Fruit fly (Drosophila melanogaster) whole organism, embryonic: ENCODE measurements around the gene Acf.

Experiments used
- Antp ChIP-seq: fragments of 200-800 bp; sonication (Bioruptor generic); optimal IDR thresholded peaks from 3 replicates; lab custom pipeline; 2016; ENCODE audit warnings: missing biosample characterization, missing genetic modification characterization
- B-H2 ChIP-seq: fragments of 200-800 bp; sonication (Bioruptor generic); optimal IDR thresholded peaks from 2 replicates; lab custom pipeline; 2018; ENCODE audit warnings: missing biosample characterization, mild to moderate bottlenecking, missing genetic modification characterization
- BEAF-32 ChIP-seq: fragments of 200-800 bp; sonication (Bioruptor generic); optimal IDR thresholded peaks from 3 replicates; lab custom pipeline; 2017; ENCODE audit warnings: missing biosample characterization, missing genetic modification characterization, mild to moderate bottlenecking, moderate library complexity, missing genetic modification reagents
- CG10366 ChIP-seq: fragments of 200-800 bp; sonication (Bioruptor generic); IDR thresholded peaks from 2 replicates; pipeline ENCODE4 v1.3.6; 2022; ENCODE audit warnings: missing biosample characterization, missing genetic modification characterization
- CG12659 ChIP-seq: fragments of 200-800 bp; sonication (Bioruptor generic); optimal IDR thresholded peaks from 3 replicates; lab custom pipeline; 2017; ENCODE audit warnings: mild to moderate bottlenecking, missing biosample characterization, missing genetic modification reagents, missing genetic modification characterization
- CG16813 ChIP-seq: fragments of 200-800 bp; sonication (Bioruptor generic); IDR thresholded peaks from 3 replicates; pipeline ENCODE4 v1.3.6; 2022; ENCODE audit warnings: missing biosample characterization, missing genetic modification characterization; ENCODE audit not compliant: partially characterized antibody
- CG17802 ChIP-seq: fragments of 200-800 bp; sonication (Bioruptor generic); optimal IDR thresholded peaks from 2 replicates; lab custom pipeline; 2018; ENCODE audit warnings: missing biosample characterization, mild to moderate bottlenecking, missing genetic modification characterization, moderate library complexity
- CG18619 ChIP-seq: fragments of 200-800 bp; sonication (Bioruptor generic); optimal IDR thresholded peaks from 3 replicates; lab custom pipeline; 2017; ENCODE audit warnings: missing biosample characterization, mild to moderate bottlenecking, missing genetic modification characterization
- CG2678 ChIP-seq: fragments of 200-800 bp; sonication (Bioruptor generic); optimal IDR thresholded peaks from 3 replicates; lab custom pipeline; 2019; ENCODE audit warnings: missing biosample characterization, mild to moderate bottlenecking, missing genetic modification characterization, moderate library complexity
- CG30403 ChIP-seq: fragments of 200-800 bp; sonication (Bioruptor generic); optimal IDR thresholded peaks from 3 replicates; lab custom pipeline; 2016; ENCODE audit warnings: missing biosample characterization, missing genetic modification characterization
- CG34422 ChIP-seq: fragments of 200-800 bp; sonication (Bioruptor generic); IDR thresholded peaks from 3 replicates; pipeline ENCODE4 v1.3.6; 2022; ENCODE audit warnings: missing biosample characterization, missing genetic modification characterization
- CG3847 ChIP-seq: fragments of 200-800 bp; sonication (Bioruptor generic); IDR thresholded peaks from 2 replicates; pipeline ENCODE4 v1.3.6; 2022; ENCODE audit warnings: missing biosample characterization, missing genetic modification characterization
- CG3995 ChIP-seq: fragments of 200-800 bp; sonication (Bioruptor generic); optimal IDR thresholded peaks from 3 replicates; lab custom pipeline; 2016; ENCODE audit warnings: missing biosample characterization, missing genetic modification characterization
- CG43689 ChIP-seq: fragments of 200-800 bp; sonication (Bioruptor generic); IDR thresholded peaks from 2 replicates; pipeline ENCODE4 v1.3.6; 2022; ENCODE audit warnings: missing biosample characterization, missing genetic modification characterization
- CG4707 ChIP-seq: fragments of 200-800 bp; sonication (Bioruptor generic); optimal IDR thresholded peaks from 2 replicates; lab custom pipeline; 2018; ENCODE audit warnings: missing biosample characterization, mild to moderate bottlenecking, missing genetic modification characterization, moderate library complexity
- CG6272 ChIP-seq: fragments of 200-800 bp; sonication (Bioruptor generic); IDR thresholded peaks from 2 replicates; pipeline ENCODE4 v1.3.6; 2022; ENCODE audit warnings: missing biosample characterization, missing genetic modification characterization
- CG7786 ChIP-seq: fragments of 200-800 bp; sonication (Bioruptor generic); optimal IDR thresholded peaks from 2 replicates; lab custom pipeline; 2016; ENCODE audit warnings: missing biosample characterization, missing genetic modification characterization
- CG8924 ChIP-seq: fragments of 200-800 bp; optimal IDR thresholded peaks from 3 replicates; lab custom pipeline; 2019; ENCODE audit warnings: missing biosample characterization, mild to moderate bottlenecking, missing genetic modification characterization, moderate library complexity
- CTCF ChIP-seq: fragments of 200-800 bp; sonication (Bioruptor generic); optimal IDR thresholded peaks from 2 replicates; lab custom pipeline; 2017; ENCODE audit warnings: missing biosample characterization, mild to moderate bottlenecking, missing genetic modification characterization, moderate library complexity
- CoRest ChIP-seq: fragments of 200-800 bp; sonication (Bioruptor generic); optimal IDR thresholded peaks from 3 replicates; lab custom pipeline; 2018; ENCODE audit warnings: missing biosample characterization, mild to moderate bottlenecking, missing genetic modification characterization, moderate library complexity
- Dll ChIP-seq: fragments of 200-800 bp; sonication (Bioruptor generic); IDR thresholded peaks from 4 replicates; pipeline ENCODE4 v1.3.6; 2022; ENCODE audit warnings: missing biosample characterization, missing genetic modification characterization; ENCODE audit not compliant: partially characterized antibody
- E2f2 ChIP-seq: fragments of 200-800 bp; sonication (Bioruptor generic); IDR thresholded peaks from 2 replicates; pipeline ENCODE4 v1.3.6; 2022; ENCODE audit warnings: missing biosample characterization, missing genetic modification characterization
- Fer2 ChIP-seq: fragments of 200-800 bp; sonication (Bioruptor generic); optimal IDR thresholded peaks from 2 replicates; lab custom pipeline; 2018; ENCODE audit warnings: missing biosample characterization, mild to moderate bottlenecking, missing genetic modification characterization, moderate library complexity
- GATAe ChIP-seq: fragments of 200-800 bp; sonication (Bioruptor generic); conservative IDR thresholded peaks from 2 replicates; pipeline ENCODE4 v1.3.6; 2022; ENCODE audit warnings: missing biosample characterization, missing genetic modification characterization
- HLHmδ ChIP-seq: fragments of 200-800 bp; sonication (Bioruptor generic); optimal IDR thresholded peaks from 2 replicates; lab custom pipeline; 2018; ENCODE audit warnings: missing biosample characterization, mild to moderate bottlenecking, missing genetic modification characterization, moderate library complexity
- Hr78 ChIP-seq, 2 experiments: fragments of 200-800 bp in 1 of 2; fragments of >200 bp in 1 of 2; sonication (Bioruptor generic) in 1 of 2; optimal IDR thresholded peaks; 2 replicates each; lab custom pipeline; 2017 to 2019; ENCODE audit warnings: missing biosample characterization in 2 of 2, missing genetic modification characterization in 2 of 2, mild to moderate bottlenecking in 1 of 2, moderate library complexity in 1 of 2
- Max ChIP-seq: fragments of 200-800 bp; sonication (Bioruptor generic); optimal IDR thresholded peaks from 2 replicates; lab custom pipeline; 2016; ENCODE audit warnings: missing biosample characterization, mild to moderate bottlenecking, missing genetic modification characterization
- Nf-YC ChIP-seq: fragments of 200-800 bp; optimal IDR thresholded peaks from 3 replicates; lab custom pipeline; 2019; ENCODE audit warnings: missing biosample characterization, mild to moderate bottlenecking, missing genetic modification characterization, moderate library complexity
- Opbp ChIP-seq: fragments of 200-800 bp; sonication (Bioruptor generic); IDR thresholded peaks from 3 replicates; pipeline ENCODE4 v1.3.6; 2022; ENCODE audit warnings: missing biosample characterization, missing genetic modification characterization; ENCODE audit not compliant: partially characterized antibody
- Optix ChIP-seq: fragments of 200-800 bp; sonication (Bioruptor generic); IDR thresholded peaks from 3 replicates; pipeline ENCODE4 v1.3.6; 2022; ENCODE audit warnings: missing biosample characterization, missing genetic modification characterization
- PHDP ChIP-seq: fragments of 200-800 bp; sonication (Bioruptor generic); optimal IDR thresholded peaks from 3 replicates; lab custom pipeline; 2018; ENCODE audit warnings: missing biosample characterization, mild to moderate bottlenecking, missing genetic modification characterization, moderate library complexity
- Taf1 ChIP-seq: fragments of 200-800 bp; sonication (Bioruptor generic); IDR thresholded peaks from 2 replicates; pipeline ENCODE4 v1.3.6; 2022; ENCODE audit warnings: missing biosample characterization, missing genetic modification characterization
- Xrp1 ChIP-seq: fragments of 200-800 bp; sonication (Bioruptor generic); IDR thresholded peaks from 2 replicates; pipeline ENCODE4 v1.3.6; 2022; ENCODE audit warnings: missing biosample characterization, missing genetic modification characterization
- bbx ChIP-seq: fragments of 200-800 bp; sonication (Bioruptor generic); IDR thresholded peaks from 2 replicates; pipeline ENCODE4 v1.3.6; 2022; ENCODE audit warnings: missing biosample characterization, missing genetic modification characterization; ENCODE audit not compliant: partially characterized antibody
- cg ChIP-seq: fragments of 200-800 bp; sonication (Bioruptor generic); optimal IDR thresholded peaks from 3 replicates; lab custom pipeline; 2019; ENCODE audit warnings: missing biosample characterization, mild to moderate bottlenecking, missing genetic modification characterization, moderate library complexity
- crc ChIP-seq: fragments of 200-800 bp; sonication (Bioruptor generic); optimal IDR thresholded peaks from 2 replicates; lab custom pipeline; 2016; ENCODE audit warnings: missing biosample characterization, missing genetic modification characterization
- disco-r ChIP-seq: fragments of 200-800 bp; sonication (Bioruptor generic); optimal IDR thresholded peaks from 2 replicates; lab custom pipeline; 2016; ENCODE audit warnings: missing biosample characterization, missing genetic modification characterization
- fd64A ChIP-seq: fragments of 200-800 bp; sonication (Bioruptor generic); optimal IDR thresholded peaks from 3 replicates; lab custom pipeline; 2018; ENCODE audit warnings: missing biosample characterization, mild to moderate bottlenecking, missing genetic modification characterization
- ftz-f1 ChIP-seq: fragments of 200-800 bp; sonication (Bioruptor generic); optimal IDR thresholded peaks from 2 replicates; lab custom pipeline; 2016; ENCODE audit warnings: missing biosample characterization, missing genetic modification characterization
- fu2 ChIP-seq: fragments of 200-800 bp; sonication (Bioruptor generic); optimal IDR thresholded peaks from 2 replicates; lab custom pipeline; 2016; ENCODE audit warnings: missing biosample characterization, missing genetic modification characterization
- h ChIP-seq: fragments of >200 bp; optimal IDR thresholded peaks from 2 replicates; lab custom pipeline; 2017
- hbn ChIP-seq: fragments of 200-800 bp; sonication (Bioruptor generic); IDR thresholded peaks from 2 replicates; pipeline ENCODE4 v1.3.6; 2022; ENCODE audit warnings: missing biosample characterization, missing genetic modification characterization; ENCODE audit not compliant: partially characterized antibody
- lab ChIP-seq: fragments of 200-800 bp; sonication (Bioruptor generic); optimal IDR thresholded peaks from 3 replicates; lab custom pipeline; 2017; ENCODE audit warnings: missing biosample characterization, missing genetic modification characterization, mild to moderate bottlenecking, moderate library complexity, missing genetic modification reagents
- maf-S ChIP-seq: fragments of 200-800 bp; sonication (Bioruptor generic); optimal IDR thresholded peaks from 2 replicates; lab custom pipeline; 2016; ENCODE audit warnings: missing biosample characterization, missing genetic modification characterization
- oc ChIP-seq: fragments of 200-800 bp; sonication (Bioruptor generic); optimal IDR thresholded peaks from 2 replicates; lab custom pipeline; 2018; ENCODE audit warnings: missing biosample characterization, mild to moderate bottlenecking, missing genetic modification characterization, moderate library complexity
- onecut ChIP-seq: fragments of 200-800 bp; sonication (Bioruptor generic); IDR thresholded peaks from 2 replicates; pipeline ENCODE4 v1.3.6; 2022; ENCODE audit warnings: missing biosample characterization, missing genetic modification characterization
- sc ChIP-seq, 3 experiments: fragments of >200 bp in 2 of 3; fragments of 200-800 bp in 1 of 3; sonication (Bioruptor generic) in 1 of 3; optimal IDR thresholded peaks; 2 replicates in 2 of 3; 3 replicates in 1 of 3; lab custom pipeline; 2017; ENCODE audit warnings: mild to moderate bottlenecking in 1 of 3, missing biosample characterization in 1 of 3, missing genetic modification characterization in 1 of 3, missing genetic modification reagents in 1 of 3
- z ChIP-seq: fragments of 200-800 bp; sonication (Bioruptor generic); IDR thresholded peaks from 3 replicates; pipeline ENCODE4 v1.3.6; 2022; ENCODE audit warnings: missing biosample characterization, missing genetic modification characterization
- zfh1 ChIP-seq: fragments of 200-800 bp; sonication (Bioruptor generic); IDR thresholded peaks from 3 replicates; pipeline ENCODE4 v1.3.6; 2022; ENCODE audit warnings: missing biosample characterization, missing genetic modification characterization

Gene Acf

dm6 chr3R:31793664-31794417, at the start of gene Acf, which contains the start of gene Mccc1 (continued):
- TF ChIP-seq CTCF (GFP tag; lab: Kevin White, UChicago) (no peak), zfh1 (GFP tag; lab: Robert Waterston, UW) (peak; percentile 33; the same call in 1 of the 3 replicates), onecut (no peak), lab (GFP tag; lab: Kevin White, UChicago) (no peak), CG43689 (GFP tag; lab: Robert Waterston, UW) (no peak), CG18619 (GFP tag; lab: Kevin White, UChicago) (no peak), Dll (peak; percentile 73), CG16813 (GFP tag; lab: Robert Waterston, UW) (peak; percentile 41; the same call in 1 of the 3 replicates), Antp (GFP tag; lab: Kevin White, UChicago) (peak; percentile 37), bbx (GFP tag; lab: Robert Waterston, UW) (peak; percentile 63), Taf1 (GFP tag; lab: Robert Waterston, UW) (no peak), CG8924 (no peak), CG17802 (no peak), HLHmδ (GFP tag; lab: Kevin White, UChicago) (no peak), fd64A (no peak), fu2 (GFP tag; lab: Kevin White, UChicago) (no peak), z (GFP tag; lab: Robert Waterston, UW) (no peak), crc (GFP tag; lab: Kevin White, UChicago) (peak; percentile 33), CG3995 (GFP tag; lab: Kevin White, UChicago) (peak; percentile 37), oc (tag; lab: Kevin White, UChicago) (no peak), B-H2 (no peak), BEAF-32 (GFP tag; lab: Kevin White, UChicago) (peak; percentile 76), Fer2 (tag; lab: Kevin White, UChicago) (no peak), CG7786 (GFP tag; lab: Kevin White, UChicago) (no peak), CG34422 (GFP tag; lab: Robert Waterston, UW) (no peak), CG6272 (no peak), maf-S (GFP tag; lab: Kevin White, UChicago) (no peak), Optix (GFP tag; lab: Robert Waterston, UW) (no peak), h (lab: Kevin White, UChicago) (no peak), CG30403 (GFP tag; lab: Kevin White, UChicago) (peak; percentile 65), disco-r (no peak), CG3847 (GFP tag; lab: Robert Waterston, UW) (peak; percentile 44; the same call in 1 of the 2 replicates), CoRest (tag; lab: Kevin White, UChicago) (no peak), ftz-f1 (GFP tag; lab: Kevin White, UChicago) (peak; percentile 4), Xrp1 (GFP tag; lab: Robert Waterston, UW) (peak; percentile 54), CG12659 (GFP tag; lab: Kevin White, UChicago) (peak; percentile 37), CG10366 (GFP tag; lab: Robert Waterston, UW) (no peak; the same call in 1 of the 2 replicates), E2f2 (GFP tag; lab: Robert Waterston, UW) (peak; percentile 42), Hr78 (GFP tag; optimal IDR thresholded peaks at IDR 0.05; lab: Kevin White, UChicago) (no peak), CG2678 (tag; lab: Kevin White, UChicago) (no peak), Max (GFP tag; lab: Kevin White, UChicago) (peak; percentile 61), Opbp (GFP tag; lab: Robert Waterston, UW) (peak; percentile 62; the same call in 2 of the 3 replicates), GATAe (no peak), Nf-YC (no peak), sc (optimal IDR thresholded peaks at IDR 0.05; lab: Kevin White, UChicago) (no peak), sc (GFP tag; optimal IDR thresholded peaks at IDR 0.05; lab: Kevin White, UChicago) (no peak), CG4707 (no peak), cg (GFP tag; lab: Kevin White, UChicago) (no peak), hbn (GFP tag; lab: Robert Waterston, UW) (peak; percentile 64), PHDP (tag; lab: Kevin White, UChicago) (no peak)
